Worm (Caenorhabditis elegans): ENCODE results near the gene EEED8.3.

EEED8.3 gene

DNA sequence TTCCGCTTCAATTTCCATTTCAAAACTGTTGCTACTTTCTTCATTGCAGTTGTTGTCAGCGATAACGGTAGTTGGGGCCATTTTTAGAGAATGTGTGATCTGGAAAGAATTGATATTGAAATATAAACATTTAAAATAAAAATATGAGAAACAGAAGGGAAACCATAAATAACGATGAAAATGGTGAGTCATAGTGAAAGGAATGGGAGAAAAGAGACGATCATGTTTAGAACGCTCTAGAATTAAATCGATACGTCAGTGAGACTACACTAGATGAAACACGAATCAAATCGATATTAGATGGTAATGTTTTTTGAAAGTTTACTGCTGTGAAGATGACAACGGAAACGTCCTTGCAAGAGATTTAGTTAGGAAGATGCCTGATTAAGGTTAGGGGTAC, 5.2 kb upstream of the EEED8.3 start, which contains the start of the genes EEED8.12 and EEED8.4:
EEED8.12 (minus strand) TSS at position 101 of the 400 bp plus-strand sequence.
EEED8.4 (plus strand) TSS at position 396 of the 400 bp plus-strand sequence.
- TF ChIP-seq ztf-4 (tag; optimal IDR thresholded peaks at IDR 0.05): no peak
- no peak for TF ChIP-seq lin-13 (GFP tag; optimal IDR thresholded peaks at IDR 0.05)
- no peak for TF ChIP-seq grh-1 (GFP tag; IDR thresholded peaks at IDR 0.05)
- TF ChIP-seq nhr-19 (GFP tag; conservative IDR thresholded peaks at IDR 0.05): no peak
- no peak for TF ChIP-seq nhr-28 (tag; optimal IDR thresholded peaks at IDR 0.05)

DNA sequence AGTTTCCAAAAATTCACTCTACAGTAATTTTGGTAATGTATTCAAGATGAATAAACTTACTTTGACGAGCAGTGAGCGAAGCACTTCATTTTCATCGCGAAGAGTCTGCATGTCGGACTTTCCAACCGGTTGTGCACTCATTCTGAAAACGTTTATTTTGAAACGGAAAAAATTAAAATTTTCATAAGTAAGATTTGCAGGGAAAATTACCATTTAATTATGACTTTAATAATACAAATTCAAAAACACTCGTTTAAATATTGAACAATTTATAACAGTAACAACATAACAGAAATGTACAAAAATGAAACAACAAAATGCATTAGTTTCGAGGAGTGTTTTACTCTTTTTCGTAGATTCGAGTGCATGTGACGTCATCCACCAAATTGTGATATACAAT, 1.6 kb upstream of the EEED8.3 start, which contains the start of the genes EEED8.13 and EEED8.18:
EEED8.13 (minus strand) TSS at position 101 of the 400 bp plus-strand sequence.
EEED8.18 (minus strand) TSS at position 144 of the 400 bp plus-strand sequence.
- TF ChIP-seq lin-14 (GFP tag; optimal IDR thresholded peaks at IDR 0.05): no peak
- no peak for TF ChIP-seq nhr-20 (tag; optimal IDR thresholded peaks at IDR 0.05)
- TF ChIP-seq sptf-1 (tag; optimal IDR thresholded peaks at IDR 0.05): no peak
- no peak for TF ChIP-seq unc-62 (GFP tag; optimal IDR thresholded peaks at IDR 0.05)
- no peak for TF ChIP-seq ztf-11 (tag; optimal IDR thresholded peaks at IDR 0.05)
- no peak for TF ChIP-seq ces-1 (GFP tag; optimal IDR thresholded peaks at IDR 0.05)
- TF ChIP-seq aha-1 (tag; optimal IDR thresholded peaks at IDR 0.05): no peak
- no peak for TF ChIP-seq dsc-1 (tag; optimal IDR thresholded peaks at IDR 0.05)
- TF ChIP-seq ceh-8 (GFP tag; optimal IDR thresholded peaks at IDR 0.05): no peak
- no peak for TF ChIP-seq ceh-88 (GFP tag; IDR thresholded peaks at IDR 0.05)

DNA sequence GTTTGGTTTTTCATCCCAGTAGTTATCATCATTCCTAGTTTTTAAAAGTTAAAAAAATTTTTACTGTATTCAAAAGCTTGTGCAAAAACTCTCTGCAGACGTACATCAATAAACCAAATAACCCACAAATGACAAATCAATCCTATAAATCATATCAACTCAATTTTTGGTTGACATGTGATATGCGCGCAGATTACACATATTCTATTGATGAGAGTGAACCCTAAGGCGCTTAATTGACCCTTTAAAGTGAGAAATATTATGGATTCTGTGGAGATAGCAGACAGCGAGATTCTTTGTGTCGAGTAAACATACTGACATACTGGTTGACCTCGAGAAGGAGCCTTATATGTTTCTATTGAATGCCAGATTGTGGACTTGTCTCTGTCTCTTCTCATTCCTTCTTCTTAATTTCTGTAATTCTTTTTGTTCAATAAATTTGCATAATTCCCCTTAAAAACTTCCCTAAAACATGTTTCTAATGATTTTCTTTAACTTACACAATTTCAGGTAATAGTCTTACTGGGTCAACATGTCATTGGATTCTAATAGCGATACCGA, 2.2 kb downstream of the EEED8.3 start, which contains the start of gene EEED8.2:
EEED8.2 (plus strand) TSS at position 511 of the 561 bp plus-strand sequence.
- TF ChIP-seq elt-3 (tag; optimal IDR thresholded peaks at IDR 0.05): peak in 1 of 6 experiments; percentile 2
- TF ChIP-seq blmp-1 (tag; optimal IDR thresholded peaks at IDR 0.05): peak; percentile 14
- TF ChIP-seq rnt-1 (tag; optimal IDR thresholded peaks at IDR 0.05): no peak

DNA sequence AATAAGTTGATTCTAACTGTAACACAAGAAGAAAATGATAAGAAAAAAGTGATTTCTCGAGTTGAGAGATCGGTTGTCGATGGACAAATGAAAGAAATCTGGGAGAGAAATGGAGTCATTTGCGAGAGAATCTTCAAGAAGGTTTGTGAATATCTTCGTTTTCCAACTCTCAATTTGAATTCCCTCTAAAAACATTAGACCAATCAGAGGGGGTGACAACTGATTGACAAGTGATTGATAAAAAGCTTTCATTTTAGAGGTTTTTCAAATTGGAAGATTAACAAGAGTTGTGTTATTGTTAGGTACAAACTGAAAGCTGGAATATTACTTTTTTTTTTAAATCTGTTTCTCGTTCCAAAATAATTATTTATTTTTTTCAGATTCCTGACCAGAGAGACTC, 3.8 kb downstream of the EEED8.3 start:
- TF ChIP-seq nhr-20 (tag; optimal IDR thresholded peaks at IDR 0.05): no peak
- no peak for TF ChIP-seq efl-1 (optimal IDR thresholded peaks at IDR 0.05)
- peak in 1 of 2 experiments; percentile 23 for TF ChIP-seq efl-1 (GFP tag; optimal IDR thresholded peaks at IDR 0.05 in 1 of 2)

DNA sequence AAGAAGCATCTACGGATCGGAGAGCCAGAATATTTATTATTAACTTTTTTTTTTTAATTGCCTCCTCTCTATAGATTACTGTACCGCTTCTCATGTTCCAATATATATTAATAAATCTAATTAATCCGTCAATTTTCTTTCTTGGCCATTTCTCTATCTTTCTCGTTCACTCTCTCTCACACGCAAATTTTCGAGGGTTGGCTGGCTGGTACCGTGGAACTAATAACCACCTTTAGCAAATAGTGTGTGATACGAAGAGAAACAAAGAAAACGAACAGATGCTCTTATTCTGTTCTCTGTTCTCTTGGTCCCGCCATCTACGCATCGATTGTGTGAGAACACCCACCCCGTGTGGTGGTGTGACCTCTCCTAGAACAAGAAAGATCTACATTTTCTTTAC, 4.2 kb downstream of the EEED8.3 start:
- no peak for TF ChIP-seq nhr-47 (tag; optimal IDR thresholded peaks at IDR 0.05)
- no peak for TF ChIP-seq nhr-20 (tag; optimal IDR thresholded peaks at IDR 0.05)
- no peak for TF ChIP-seq hlh-17 (GFP tag; optimal IDR thresholded peaks at IDR 0.05; ENCODE audit: borderline replicate concordance)
- TF ChIP-seq ceh-82 (tag; optimal IDR thresholded peaks at IDR 0.05): no peak
- no peak for TF ChIP-seq mef-2 (tag; optimal IDR thresholded peaks at IDR 0.05)

DNA sequence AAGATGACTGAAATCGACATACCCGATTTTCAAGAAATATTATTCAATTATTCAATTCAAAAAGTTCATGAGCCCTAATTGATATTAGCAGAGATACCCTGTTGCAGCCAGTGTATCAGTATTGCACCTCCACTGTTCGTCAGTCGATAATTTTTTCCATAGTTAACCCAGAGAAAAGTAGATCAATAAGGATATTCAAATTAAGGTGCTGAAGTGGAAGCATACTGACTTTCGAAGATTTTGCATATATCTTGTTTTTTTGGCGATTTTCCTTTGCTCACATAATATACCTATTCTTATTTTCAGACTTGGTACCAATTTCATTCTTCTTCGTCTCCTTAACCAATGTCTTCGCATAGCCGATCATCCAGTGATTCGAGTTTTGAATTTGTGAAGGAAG, 4.9 kb downstream of the EEED8.3 start, which contains the start of gene EEED8.15:
EEED8.15 (plus strand) TSS at position 301 of the 400 bp plus-strand sequence.
- TF ChIP-seq unc-86 (tag; optimal IDR thresholded peaks at IDR 0.05) (no peak), fkh-10 (GFP tag; optimal IDR thresholded peaks at IDR 0.05) (no peak), pag-3 (tag; optimal IDR thresholded peaks at IDR 0.05; ENCODE audit: borderline replicate concordance, insufficient read depth) (no peak), sup-37 (GFP tag; optimal IDR thresholded peaks at IDR 0.05) (no peak), Y116A8C.19 (tag; optimal IDR thresholded peaks at IDR 0.05; ENCODE audit: borderline replicate concordance) (no peak), zag-1 (tag; optimal IDR thresholded peaks at IDR 0.05) (no peak)

Data from whole organism, L1 larva.